Fruit fly (Drosophila melanogaster): ENCODE data around the gene CG33269.

Gene CG33269

DNA sequence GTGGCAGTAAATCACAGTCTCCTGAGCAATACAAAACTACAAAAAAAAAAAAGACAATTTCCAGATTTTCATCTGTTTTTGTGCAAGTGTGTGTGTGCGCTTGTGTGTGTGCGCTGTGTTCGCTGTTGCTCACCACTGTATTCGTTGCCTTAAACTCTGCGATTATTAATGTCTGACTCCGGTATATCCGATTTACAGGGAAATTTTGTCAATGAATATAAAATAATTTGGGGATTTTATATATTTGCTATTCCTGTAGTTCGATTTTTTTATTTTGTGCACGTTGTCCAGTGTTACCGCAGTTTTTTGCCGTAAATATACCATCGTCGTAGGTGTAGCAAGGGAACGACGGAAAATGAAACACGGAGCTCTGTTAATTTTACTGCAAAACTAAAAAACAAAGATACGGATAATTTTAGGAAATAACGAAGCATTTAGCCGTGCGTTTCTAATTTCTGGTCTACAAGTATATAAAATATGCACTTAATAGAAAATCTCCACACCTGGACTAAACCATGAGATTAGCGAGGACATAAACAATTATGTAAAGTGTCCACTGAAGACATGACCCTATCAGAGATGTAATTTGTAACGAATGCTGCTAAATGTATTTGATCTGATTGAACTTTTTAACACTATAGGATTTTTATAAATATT lies 27.3 kb upstream of the CG33269 start, which contains the start of gene Duba:
Gene Duba, minus strand, starts transcription at position 313 of the 657 bp plus-strand sequence.
- no peak for TF ChIP-seq Rel (GFP tag; optimal IDR thresholded peaks at IDR 0.05)
- TF ChIP-seq Rel (tag; optimal IDR thresholded peaks at IDR 0.05), result peak; percentile 75
- peak; percentile 36 for TF ChIP-seq Hr78 (GFP tag; optimal IDR thresholded peaks at IDR 0.05)
- no peak for TF ChIP-seq dsf (GFP tag; optimal IDR thresholded peaks at IDR 0.05; ENCODE audit: borderline replicate concordance)

DNA sequence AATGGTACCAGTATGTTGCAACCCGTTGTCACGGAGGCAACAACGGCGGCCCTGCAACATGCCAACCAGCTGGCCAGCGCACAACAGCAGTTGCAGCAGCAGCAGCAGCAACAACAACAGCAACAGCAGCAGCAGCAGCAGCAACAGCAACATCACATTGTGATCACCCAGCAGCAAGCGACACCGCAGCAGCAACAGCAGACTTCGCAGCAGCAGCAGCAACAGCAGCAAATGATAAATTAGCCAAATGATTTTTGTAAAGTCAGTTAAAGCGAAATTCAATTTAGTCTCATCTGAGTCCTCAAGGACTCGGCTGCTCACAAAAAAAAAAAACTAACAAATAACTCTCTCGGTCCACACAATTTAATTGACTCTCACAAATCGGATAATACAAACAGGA lies 22.2 kb upstream of the CG33269 start:
- TF ChIP-seq Vsx2 (GFP tag; optimal IDR thresholded peaks at IDR 0.05; ENCODE audit: partially characterized antibody) (no peak), usp (GFP tag; optimal IDR thresholded peaks at IDR 0.05) (no peak), rgr (GFP tag; optimal IDR thresholded peaks at IDR 0.05) (no peak), Jra (GFP tag; optimal IDR thresholded peaks at IDR 0.05) (no peak), Dfd (GFP tag; optimal IDR thresholded peaks at IDR 0.05) (peak; percentile 93), dmrt93B (GFP tag; optimal IDR thresholded peaks at IDR 0.05) (no peak), CrebA (GFP tag; optimal IDR thresholded peaks at IDR 0.05; ENCODE audit: borderline replicate concordance) (no peak)

DNA sequence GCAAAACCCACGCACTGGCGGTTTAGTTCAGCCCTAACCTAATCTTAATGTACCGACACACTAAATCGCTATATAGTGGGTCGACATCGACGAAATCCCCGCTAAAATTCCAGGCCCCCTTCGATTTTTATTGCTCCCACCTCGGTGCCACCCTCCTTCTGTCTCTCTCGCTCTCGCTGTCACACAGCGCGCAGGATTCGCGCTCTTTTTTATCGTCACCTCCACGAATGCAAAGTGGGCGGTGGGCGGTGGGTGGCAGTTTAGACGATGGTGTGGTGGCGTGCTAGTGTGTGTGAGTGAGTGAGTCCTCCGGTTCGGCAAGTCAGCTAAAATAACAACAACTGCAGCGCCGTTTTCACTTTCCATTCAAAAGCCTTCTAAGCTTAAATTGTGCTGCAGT lies 20.0 kb upstream of the CG33269 start:
- no peak for TF ChIP-seq Dfd (GFP tag; optimal IDR thresholded peaks at IDR 0.05)
- no peak for TF ChIP-seq Abd-B (GFP tag; optimal IDR thresholded peaks at IDR 0.05)
- TF ChIP-seq Myc (optimal IDR thresholded peaks at IDR 0.05), result no peak
- no peak for TF ChIP-seq Jra (GFP tag; optimal IDR thresholded peaks at IDR 0.05)
- no peak for TF ChIP-seq psq (GFP tag; optimal IDR thresholded peaks at IDR 0.05)
- no peak for TF ChIP-seq usp (GFP tag; optimal IDR thresholded peaks at IDR 0.05)
- no peak for TF ChIP-seq HLH106 (tag; optimal IDR thresholded peaks at IDR 0.05)
- no peak for TF ChIP-seq sage (GFP tag; optimal IDR thresholded peaks at IDR 0.05)
- TF ChIP-seq tai (GFP tag; optimal IDR thresholded peaks at IDR 0.05), result no peak
- TF ChIP-seq dmrt93B (GFP tag; optimal IDR thresholded peaks at IDR 0.05), result no peak
- TF ChIP-seq Rel (GFP tag; optimal IDR thresholded peaks at IDR 0.05), result no peak
- no peak for TF ChIP-seq Rel (tag; optimal IDR thresholded peaks at IDR 0.05)
- no peak for TF ChIP-seq CG32264 (GFP tag; optimal IDR thresholded peaks at IDR 0.05)
- TF ChIP-seq Hr83 (GFP tag; optimal IDR thresholded peaks at IDR 0.05; ENCODE audit: poor library complexity, severe bottlenecking), result no peak
- TF ChIP-seq woc (GFP tag; optimal IDR thresholded peaks at IDR 0.05), result no peak

DNA sequence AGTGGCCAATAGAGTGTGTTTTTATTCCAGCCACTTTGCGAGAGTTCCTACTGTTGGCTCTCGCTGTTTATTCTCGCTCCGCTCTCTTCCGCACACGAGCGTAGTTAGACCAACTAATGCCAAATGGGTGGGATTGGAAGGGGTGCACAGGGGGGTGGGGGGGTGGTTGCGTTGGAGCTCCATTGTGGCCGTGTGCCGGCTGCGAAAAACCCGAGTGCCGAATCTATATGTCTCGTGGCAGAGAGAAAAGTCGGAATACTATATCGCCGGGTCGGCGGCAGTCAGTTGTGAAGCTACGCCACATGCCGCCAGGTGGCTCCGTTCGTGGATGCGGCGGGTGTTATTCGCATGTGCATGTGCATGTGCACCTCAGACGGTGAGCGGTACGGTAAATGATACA lies 19.1 kb upstream of the CG33269 start:
- no peak for TF ChIP-seq woc (GFP tag; optimal IDR thresholded peaks at IDR 0.05)
- no peak for TF ChIP-seq Rel (GFP tag; optimal IDR thresholded peaks at IDR 0.05)
- TF ChIP-seq Rel (tag; optimal IDR thresholded peaks at IDR 0.05), result no peak
- TF ChIP-seq Dfd (GFP tag; optimal IDR thresholded peaks at IDR 0.05), result no peak
- TF ChIP-seq Sp1 (GFP tag; optimal IDR thresholded peaks at IDR 0.05), result no peak
- TF ChIP-seq rgr (GFP tag; optimal IDR thresholded peaks at IDR 0.05), result no peak
- TF ChIP-seq pan (optimal IDR thresholded peaks at IDR 0.05), result no peak
- TF ChIP-seq ey (GFP tag; optimal IDR thresholded peaks at IDR 0.05), result no peak
- TF ChIP-seq sv (GFP tag; optimal IDR thresholded peaks at IDR 0.05), result no peak
- no peak for TF ChIP-seq HLH106 (tag; optimal IDR thresholded peaks at IDR 0.05)
- no peak for TF ChIP-seq CG9705 (GFP tag; optimal IDR thresholded peaks at IDR 0.05)
- no peak for TF ChIP-seq brk (GFP tag; optimal IDR thresholded peaks at IDR 0.05)
- TF ChIP-seq Hnf4 (GFP tag; optimal IDR thresholded peaks at IDR 0.05), result no peak
- no peak for TF ChIP-seq dsf (GFP tag; optimal IDR thresholded peaks at IDR 0.05; ENCODE audit: borderline replicate concordance)
- no peak for TF ChIP-seq Mio (GFP tag; optimal IDR thresholded peaks at IDR 0.05)
- TF ChIP-seq tai (GFP tag; optimal IDR thresholded peaks at IDR 0.05), result no peak
- TF ChIP-seq Hr83 (GFP tag; optimal IDR thresholded peaks at IDR 0.05; ENCODE audit: poor library complexity, severe bottlenecking), result no peak

DNA sequence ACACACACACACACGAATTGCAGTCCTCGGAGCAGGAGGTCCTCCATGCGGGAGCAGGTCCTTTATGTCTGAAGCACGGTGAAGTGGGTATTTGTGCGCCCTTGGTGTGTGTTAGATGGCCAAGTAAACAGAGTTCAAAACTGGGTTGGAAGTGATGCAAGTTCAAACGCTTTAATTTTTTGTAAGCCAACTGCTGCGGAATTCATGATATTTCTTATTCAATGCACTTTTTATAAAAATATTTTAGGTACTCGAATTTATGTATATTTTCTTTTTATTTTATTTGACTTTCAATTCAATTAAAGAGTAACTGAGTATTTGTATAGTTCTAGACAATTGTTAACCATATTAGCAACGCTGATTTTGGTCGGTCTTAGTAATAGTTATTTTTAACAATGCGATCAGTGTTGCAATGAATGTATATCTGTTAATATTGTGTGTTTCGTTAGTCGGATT lies 18.0 kb upstream of the CG33269 start, which contains the start of the genes CG14137 and CG46394:
Gene CG14137, minus strand, starts transcription at position 101 of the 456 bp plus-strand sequence.
Gene CG46394, plus strand, starts transcription at position 406 of the 456 bp plus-strand sequence.
- TF ChIP-seq fru (GFP tag; optimal IDR thresholded peaks at IDR 0.05) (no peak), psq (GFP tag; optimal IDR thresholded peaks at IDR 0.05) (no peak), sv (GFP tag; optimal IDR thresholded peaks at IDR 0.05) (no peak), Dfd (GFP tag; optimal IDR thresholded peaks at IDR 0.05) (peak; percentile 84)

DNA sequence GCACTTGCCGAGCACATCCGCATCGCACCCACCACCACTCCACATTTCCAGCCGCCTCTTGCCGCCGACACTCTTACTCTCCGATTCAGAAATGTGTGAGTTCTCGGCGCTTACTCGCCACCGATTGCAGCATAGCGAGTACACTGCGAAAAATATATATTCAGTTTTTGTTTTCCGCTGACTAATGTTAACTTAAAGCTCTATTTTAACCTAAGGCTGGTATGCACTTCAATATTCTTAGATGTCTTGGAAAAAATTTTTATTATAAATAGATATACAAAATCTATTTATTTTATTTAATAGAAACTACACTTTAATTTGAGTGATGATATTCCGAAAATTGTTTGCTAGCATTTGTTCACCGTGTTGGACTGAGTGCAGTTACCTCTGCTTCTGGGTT lies 17.3 kb upstream of the CG33269 start:
- TF ChIP-seq usp (GFP tag; optimal IDR thresholded peaks at IDR 0.05) (no peak), Vsx2 (GFP tag; optimal IDR thresholded peaks at IDR 0.05; ENCODE audit: partially characterized antibody) (no peak), Sp1 (GFP tag; optimal IDR thresholded peaks at IDR 0.05) (peak; percentile 30), HLH106 (tag; optimal IDR thresholded peaks at IDR 0.05) (peak; percentile 32), Dfd (GFP tag; optimal IDR thresholded peaks at IDR 0.05) (no peak), foxo (GFP tag; optimal IDR thresholded peaks at IDR 0.05) (peak in 1 of 2 experiments; percentile 32), rgr (GFP tag; optimal IDR thresholded peaks at IDR 0.05) (peak; percentile 3), dsf (GFP tag; optimal IDR thresholded peaks at IDR 0.05; ENCODE audit: borderline replicate concordance) (no peak), dmrt93B (GFP tag; optimal IDR thresholded peaks at IDR 0.05) (no peak), Hnf4 (GFP tag; optimal IDR thresholded peaks at IDR 0.05) (no peak), Abd-B (GFP tag; optimal IDR thresholded peaks at IDR 0.05) (no peak), Mio (GFP tag; optimal IDR thresholded peaks at IDR 0.05) (no peak)
